Worm (Caenorhabditis elegans) whole organism, L3 larva: ENCODE measurements around the gene csb-1.

Source experiments
- ceh-82 ChIP-seq: fragments of 150-350 bp; optimal IDR thresholded peaks from 2 replicates; lab custom pipeline; 2014; ENCODE audit warnings: missing biosample characterization, missing genetic modification characterization
- daf-12 ChIP-seq: fragments of 150-350 bp; optimal IDR thresholded peaks from 2 replicates; lab custom pipeline; 2014; ENCODE audit warnings: missing biosample characterization, missing genetic modification reagents, missing genetic modification characterization
- fkh-10 ChIP-seq: sonication (generic microtip); optimal IDR thresholded peaks from 2 replicates; lab custom pipeline; 2017; ENCODE audit warnings: missing biosample characterization, missing genetic modification reagents, missing genetic modification characterization
- hmg-11 ChIP-seq: sonication (generic microtip); optimal IDR thresholded peaks from 2 replicates; lab custom pipeline; 2016; ENCODE audit warnings: missing genetic modification characterization, missing compliant biosample characterization
- nhr-11 ChIP-seq: fragments of 150-350 bp; optimal IDR thresholded peaks from 2 replicates; lab custom pipeline; 2014; ENCODE audit warnings: missing biosample characterization, missing genetic modification characterization
- nhr-28 ChIP-seq: fragments of 150-350 bp; optimal IDR thresholded peaks from 2 replicates; lab custom pipeline; 2014; ENCODE audit warnings: missing biosample characterization, missing genetic modification characterization
- nhr-76 ChIP-seq: fragments of 150-350 bp; sonication (generic microtip); optimal IDR thresholded peaks from 5 replicates; lab custom pipeline; 2014; ENCODE audit warnings: missing biosample characterization, missing genetic modification characterization
- pha-4 ChIP-seq: fragments of 150-350 bp; optimal IDR thresholded peaks from 2 replicates; lab custom pipeline; 2014; ENCODE audit warnings: missing biosample characterization, missing genetic modification reagents, missing genetic modification characterization
- unc-62 ChIP-seq: fragments of 150-350 bp; sonication (generic microtip); optimal IDR thresholded peaks from 4 replicates; lab custom pipeline; 2014; ENCODE audit warnings: missing biosample characterization, missing genetic modification reagents, missing genetic modification characterization
- zag-1 ChIP-seq: fragments of 150-350 bp; optimal IDR thresholded peaks from 2 replicates; lab custom pipeline; 2014; ENCODE audit warnings: missing biosample characterization, missing genetic modification characterization
- ztf-11 ChIP-seq: fragments of 150-350 bp; optimal IDR thresholded peaks from 2 replicates; lab custom pipeline; 2014; ENCODE audit warnings: missing biosample characterization, missing genetic modification characterization

DNA sequence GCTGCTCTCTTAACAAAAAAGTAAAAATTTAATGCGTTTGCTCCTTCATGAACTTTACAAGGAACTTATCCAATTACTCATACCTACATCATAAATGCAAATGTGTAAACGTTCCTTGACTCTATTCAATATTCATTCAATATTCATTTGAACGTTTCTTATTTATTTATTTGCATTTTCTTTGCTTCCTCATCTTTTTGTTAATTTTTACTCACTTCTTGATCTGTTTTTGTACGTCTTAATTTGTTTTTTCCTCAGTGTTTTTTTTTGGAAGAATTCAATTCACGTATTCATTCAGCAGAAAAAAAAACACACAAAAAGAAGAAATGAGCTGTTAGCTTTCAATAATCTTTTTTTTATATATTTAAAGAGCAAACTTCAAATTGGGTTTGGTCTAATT lies 37.1 kb upstream of the csb-1 start:
- TF ChIP-seq nhr-11 (tag; lab: Kevin White, UChicago) (no peak), unc-62 (no peak), nhr-76 (tag; lab: Kevin White, UChicago) (no peak), zag-1 (tag; lab: Kevin White, UChicago) (no peak), ztf-11 (no peak), ceh-82 (no peak), pha-4 (tag; lab: Kevin White, UChicago) (no peak), fkh-10 (GFP tag; lab: Kevin White, UChicago) (no peak), nhr-28 (tag; lab: Kevin White, UChicago) (no peak), daf-12 (tag; lab: Kevin White, UChicago) (no peak), hmg-11 (tag; lab: Kevin White, UChicago) (no peak)
